Worm (Caenorhabditis elegans): ENCODE data around the gene vpat-1.

Gene vpat-1

ce11 chrX:1012385-1012866 lies 33.6 kb downstream of the vpat-1 start:
- no peak for TF ChIP-seq mxl-3 (GFP tag; optimal IDR thresholded peaks at IDR 0.05)
- no peak for TF ChIP-seq daf-19 (GFP tag; conservative IDR thresholded peaks at IDR 0.05)
- TF ChIP-seq Y5F2A.4 (GFP tag; optimal IDR thresholded peaks at IDR 0.05), result peak; percentile 38
- no peak for TF ChIP-seq daf-8 (GFP tag; IDR thresholded peaks at IDR 0.05)
- no peak for TF ChIP-seq snpc-4 (tag; optimal IDR thresholded peaks at IDR 0.05)
- TF ChIP-seq zfp-3 (GFP tag; conservative IDR thresholded peaks at IDR 0.05), result peak; percentile 91
- TF ChIP-seq tra-1 (GFP tag; IDR thresholded peaks at IDR 0.05), result 0 out of 2 replicates have a peak, but pooled peaks have one; percentile 32
- no peak for TF ChIP-seq lir-3 (tag; optimal IDR thresholded peaks at IDR 0.05)
- peak; percentile 52 for TF ChIP-seq nhr-77 (tag; optimal IDR thresholded peaks at IDR 0.05)
- no peak for TF ChIP-seq ztf-11 (tag; optimal IDR thresholded peaks at IDR 0.05)
- TF ChIP-seq dpl-1 (GFP tag; optimal IDR thresholded peaks at IDR 0.05), result no peak
- no peak for TF ChIP-seq jun-1 (tag; optimal IDR thresholded peaks at IDR 0.05)
- TF ChIP-seq hmg-1.1 (GFP tag; IDR thresholded peaks at IDR 0.05), result peak; percentile 15; the same call in 1 of the 2 replicates
- no peak for TF ChIP-seq unc-39 (tag; optimal IDR thresholded peaks at IDR 0.05)
- no peak for TF ChIP-seq lin-15B (tag; optimal IDR thresholded peaks at IDR 0.05)
- peak; percentile 38 for TF ChIP-seq lin-38 (GFP tag; IDR thresholded peaks at IDR 0.05)
- TF ChIP-seq cey-2 (tag; optimal IDR thresholded peaks at IDR 0.05; ENCODE audit: borderline replicate concordance, insufficient read depth), result no peak
- no peak for TF ChIP-seq nhr-11 (tag; optimal IDR thresholded peaks at IDR 0.05)
- no peak for TF ChIP-seq dmd-8 (GFP tag; IDR thresholded peaks at IDR 0.05)
- no peak for TF ChIP-seq ceh-82 (tag; optimal IDR thresholded peaks at IDR 0.05)
- TF ChIP-seq nhr-102 (tag; optimal IDR thresholded peaks at IDR 0.05), result peak; percentile 73
- no peak for TF ChIP-seq F44E2.7 (GFP tag; IDR thresholded peaks at IDR 0.05)
- TF ChIP-seq madf-5 (GFP tag; IDR thresholded peaks at IDR 0.05), result no peak
- TF ChIP-seq F37D6.2 (tag; optimal IDR thresholded peaks at IDR 0.05), result no peak
- no peak for TF ChIP-seq mdl-1 (tag; optimal IDR thresholded peaks at IDR 0.05)
- TF ChIP-seq ctbp-1 (GFP tag; IDR thresholded peaks at IDR 0.05), result peak; percentile 12; the same call in 1 of the 2 replicates
- peak; percentile 27 for TF ChIP-seq hlh-11 (tag; optimal IDR thresholded peaks at IDR 0.05)
- TF ChIP-seq Y105C5A.15 (GFP tag; IDR thresholded peaks at IDR 0.05), result 0 out of 2 replicates have a peak, but pooled peaks have one; percentile 43
- TF ChIP-seq tag-97 (GFP tag; IDR thresholded peaks at IDR 0.05), result no peak
- TF ChIP-seq gei-8 (GFP tag; optimal IDR thresholded peaks at IDR 0.05), result peak; percentile 38
- TF ChIP-seq php-3 (GFP tag; IDR thresholded peaks at IDR 0.05), result peak; percentile 55; the same call in 1 of the 2 replicates
- no peak for TF ChIP-seq daf-12 (tag; optimal IDR thresholded peaks at IDR 0.05)
- no peak for TF ChIP-seq daf-16 (GFP tag; optimal IDR thresholded peaks at IDR 0.05)
- TF ChIP-seq daf-16 (tag; optimal IDR thresholded peaks at IDR 0.05), result peak; percentile 31
- no peak for TF ChIP-seq fkh-10 (GFP tag; optimal IDR thresholded peaks at IDR 0.05)
- TF ChIP-seq lin-29 (GFP tag; IDR thresholded peaks at IDR 0.05), result no peak
- no peak for TF ChIP-seq zfp-2 (tag; optimal IDR thresholded peaks at IDR 0.05)
- no peak for TF ChIP-seq nhr-48 (tag; optimal IDR thresholded peaks at IDR 0.05)
- TF ChIP-seq vab-7 (GFP tag; IDR thresholded peaks at IDR 0.05), result no peak
- TF ChIP-seq spr-3 (GFP tag; optimal IDR thresholded peaks at IDR 0.05), result no peak
- TF ChIP-seq F26F4.8 (GFP tag; conservative IDR thresholded peaks at IDR 0.05), result no peak
- no peak for TF ChIP-seq egl-27 (tag; optimal IDR thresholded peaks at IDR 0.05)
- peak; percentile 10 for TF ChIP-seq T20F7.1 (GFP tag; optimal IDR thresholded peaks at IDR 0.05)
- TF ChIP-seq egl-43 (GFP tag; IDR thresholded peaks at IDR 0.05), result no peak
- no peak for TF ChIP-seq zip-11 (GFP tag; IDR thresholded peaks at IDR 0.05)
- TF ChIP-seq nhr-237 (tag; optimal IDR thresholded peaks at IDR 0.05), result no peak
- no peak for TF ChIP-seq hlh-30 (tag; optimal IDR thresholded peaks at IDR 0.05; ENCODE audit: insufficient read depth)
- no peak for TF ChIP-seq ceh-44 (GFP tag; IDR thresholded peaks at IDR 0.05)
- peak in 1 of 2 experiments; percentile 5 for TF ChIP-seq hif-1 (tag; optimal IDR thresholded peaks at IDR 0.05)
- TF ChIP-seq lin-1 (GFP tag; IDR thresholded peaks at IDR 0.05), result no peak
- peak; percentile 22 for TF ChIP-seq mes-2 (tag; optimal IDR thresholded peaks at IDR 0.05; ENCODE audit: poor library complexity, severe bottlenecking)
- peak; percentile 65 for TF ChIP-seq ama-1 (optimal IDR thresholded peaks at IDR 0.05)

All from whole organism, L4 larva.